Worm (Caenorhabditis elegans): ENCODE results near the gene F35E8.2.

DNA sequence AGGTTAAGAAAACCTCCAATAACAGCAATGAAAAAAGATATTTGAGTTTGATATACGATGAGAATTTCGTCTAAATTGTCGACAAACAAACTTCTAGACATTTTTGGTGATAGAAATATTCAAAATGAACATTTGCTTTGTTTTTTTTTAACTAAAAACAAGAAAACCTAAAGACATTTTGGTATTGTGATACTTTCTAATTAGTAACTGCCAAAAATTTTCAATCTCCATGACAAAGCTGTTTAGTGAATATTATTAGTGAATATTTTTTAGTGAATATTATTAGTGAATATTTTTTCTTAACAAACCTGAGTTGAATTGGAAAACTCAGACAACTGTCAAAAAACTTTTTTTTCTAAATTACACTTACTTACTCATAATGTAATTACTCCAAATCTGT, 34.8 kb downstream of the F35E8.2 start, which contains the start of gene srw-55:
- no peak for TF ChIP-seq ama-1 (optimal IDR thresholded peaks at IDR 0.05)
- TF ChIP-seq sox-2 (GFP tag; IDR thresholded peaks at IDR 0.05) = no peak
- no peak for TF ChIP-seq tbx-2 (tag; optimal IDR thresholded peaks at IDR 0.05)
- no peak for TF ChIP-seq pax-1 (tag; optimal IDR thresholded peaks at IDR 0.05)
- no peak for TF ChIP-seq F13H6.1 (tag; optimal IDR thresholded peaks at IDR 0.05)
- no peak for TF ChIP-seq ceh-45 (GFP tag; IDR thresholded peaks at IDR 0.05)

Data from whole organism, late embryonic.